Worm (Caenorhabditis elegans) whole organism, midembryonic: ENCODE data around the gene gob-1.

Experiments used
- T22C8.4 ChIP-seq: fragments of 200-800 bp; sonication (Bioruptor generic); IDR thresholded peaks from 2 replicates; pipeline ENCODE4 v1.3.6; 2022; ENCODE audit warnings: missing genetic modification characterization, missing compliant biosample characterization
- cog-1 ChIP-seq: sonication (generic microtip); optimal IDR thresholded peaks from 2 replicates; lab custom pipeline; 2016; ENCODE audit warnings: missing genetic modification characterization, missing compliant biosample characterization
- flt-1 ChIP-seq: fragments of 200-800 bp; sonication (Bioruptor generic); IDR thresholded peaks from 2 replicates; pipeline ENCODE4 v1.3.6; 2022; ENCODE audit warnings: missing genetic modification characterization, missing compliant biosample characterization
- klf-2 ChIP-seq: fragments of 200-800 bp; sonication (Bioruptor generic); conservative IDR thresholded peaks from 2 replicates; pipeline ENCODE4 v1.3.6; 2022; ENCODE audit warnings: missing genetic modification reagents, missing genetic modification characterization, missing compliant biosample characterization
- med-1 ChIP-seq: sonication (generic microtip); optimal IDR thresholded peaks from 2 replicates; lab custom pipeline; 2017; ENCODE audit warnings: missing genetic modification characterization, mild to moderate bottlenecking, missing compliant biosample characterization, antibody characterized with exemption, missing genetic modification reagents; ENCODE audit not compliant: insufficient read depth
- ref-1 ChIP-seq: fragments of 200-800 bp; sonication (Bioruptor generic); conservative IDR thresholded peaks from 2 replicates; pipeline ENCODE4 v1.3.6; 2022; ENCODE audit warnings: missing genetic modification reagents, missing genetic modification characterization, missing compliant biosample characterization
- tab-1 ChIP-seq: fragments of 200-800 bp; sonication (Bioruptor generic); IDR thresholded peaks from 2 replicates; pipeline ENCODE4 v1.3.6; 2022; ENCODE audit warnings: missing genetic modification characterization, missing compliant biosample characterization
- ztf-23 ChIP-seq: fragments of 200-800 bp; sonication (Bioruptor generic); IDR thresholded peaks from 2 replicates; pipeline ENCODE4 v1.3.6; 2022; ENCODE audit warnings: missing genetic modification reagents, missing genetic modification characterization, missing compliant biosample characterization
- ztf-29 ChIP-seq: fragments of 200-800 bp; sonication (Bioruptor generic); IDR thresholded peaks from 2 replicates; pipeline ENCODE4 v1.3.6; 2022; ENCODE audit warnings: missing genetic modification reagents, missing genetic modification characterization, missing compliant biosample characterization

DNA sequence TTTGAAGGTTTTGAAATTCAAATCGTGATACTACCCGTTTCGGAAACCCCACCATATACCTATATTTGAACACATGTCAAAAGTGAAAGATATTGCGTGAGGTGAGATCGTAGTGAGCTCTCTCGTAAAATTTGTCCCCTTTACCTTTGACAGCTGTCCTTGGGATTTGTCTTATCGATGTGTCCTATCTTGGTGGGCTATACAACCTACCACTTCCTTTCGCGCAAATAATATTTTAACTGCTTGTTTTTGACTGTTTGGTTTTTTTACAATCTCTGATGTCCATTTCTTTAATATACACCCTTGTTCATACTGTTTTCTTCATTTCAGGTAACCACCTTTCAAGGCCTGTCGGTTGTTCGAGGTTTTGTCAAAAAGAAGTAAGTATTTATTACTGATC lies 16.3 kb downstream of the gob-1 start, which contains the start of gene eat-20:
- TF ChIP-seq tab-1 (no peak), ztf-23 (no peak), cog-1 (tag; lab: Kevin White, UChicago) (no peak), flt-1 (GFP tag; lab: Robert Waterston, UW) (no peak), ztf-29 (no peak), T22C8.4 (GFP tag; lab: Robert Waterston, UW) (no peak), ref-1 (GFP tag; lab: Robert Waterston, UW) (no peak), klf-2 (GFP tag; lab: Robert Waterston, UW) (no peak), med-1 (GFP tag; lab: Kevin White, UChicago) (no peak)
